Worm (Caenorhabditis elegans): ENCODE measurements around the gene clec-189.

DNA sequence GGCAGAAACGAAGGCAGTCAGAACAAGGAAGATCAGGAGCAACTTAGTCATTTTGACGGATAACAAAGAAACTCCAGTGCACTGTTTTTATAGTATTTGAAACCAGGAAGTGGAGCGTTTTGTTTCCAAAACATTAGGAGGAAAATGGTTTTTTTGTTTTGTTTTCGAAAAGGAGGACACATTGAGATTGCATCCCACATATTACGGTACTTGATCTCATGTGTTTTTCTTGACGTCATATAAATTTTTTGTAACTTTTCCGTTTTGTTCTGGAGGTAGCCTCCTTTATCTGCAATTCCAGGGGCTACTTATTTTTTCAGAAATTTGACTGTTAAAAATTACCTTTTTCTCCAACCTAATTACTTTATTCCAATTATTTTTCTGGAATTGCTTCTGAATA is 7.1 kb downstream of the clec-189 start, which contains the start of gene M199.9:
- TF ChIP-seq sea-1 (GFP tag; conservative IDR thresholded peaks at IDR 0.05) (no peak), B0310.2 (tag; optimal IDR thresholded peaks at IDR 0.05) (no peak), ama-1 (optimal IDR thresholded peaks at IDR 0.05) (no peak), tbx-37 (GFP tag; conservative IDR thresholded peaks at IDR 0.05) (no peak), pes-1 (GFP tag; IDR thresholded peaks at IDR 0.05) (no peak), flt-1 (GFP tag; IDR thresholded peaks at IDR 0.05) (no peak), tra-4 (tag; optimal IDR thresholded peaks at IDR 0.05) (no peak), scrt-1 (GFP tag; IDR thresholded peaks at IDR 0.05) (no peak), hmg-4 (GFP tag; optimal IDR thresholded peaks at IDR 0.05) (no peak), hnd-1 (tag; optimal IDR thresholded peaks at IDR 0.05) (no peak), F13C5.2 (tag; optimal IDR thresholded peaks at IDR 0.05) (no peak), hmbx-1 (tag; optimal IDR thresholded peaks at IDR 0.05) (no peak), ets-7 (tag; optimal IDR thresholded peaks at IDR 0.05) (no peak), tbx-11 (GFP tag; IDR thresholded peaks at IDR 0.05) (no peak)
